In the genomic region with DNA sequence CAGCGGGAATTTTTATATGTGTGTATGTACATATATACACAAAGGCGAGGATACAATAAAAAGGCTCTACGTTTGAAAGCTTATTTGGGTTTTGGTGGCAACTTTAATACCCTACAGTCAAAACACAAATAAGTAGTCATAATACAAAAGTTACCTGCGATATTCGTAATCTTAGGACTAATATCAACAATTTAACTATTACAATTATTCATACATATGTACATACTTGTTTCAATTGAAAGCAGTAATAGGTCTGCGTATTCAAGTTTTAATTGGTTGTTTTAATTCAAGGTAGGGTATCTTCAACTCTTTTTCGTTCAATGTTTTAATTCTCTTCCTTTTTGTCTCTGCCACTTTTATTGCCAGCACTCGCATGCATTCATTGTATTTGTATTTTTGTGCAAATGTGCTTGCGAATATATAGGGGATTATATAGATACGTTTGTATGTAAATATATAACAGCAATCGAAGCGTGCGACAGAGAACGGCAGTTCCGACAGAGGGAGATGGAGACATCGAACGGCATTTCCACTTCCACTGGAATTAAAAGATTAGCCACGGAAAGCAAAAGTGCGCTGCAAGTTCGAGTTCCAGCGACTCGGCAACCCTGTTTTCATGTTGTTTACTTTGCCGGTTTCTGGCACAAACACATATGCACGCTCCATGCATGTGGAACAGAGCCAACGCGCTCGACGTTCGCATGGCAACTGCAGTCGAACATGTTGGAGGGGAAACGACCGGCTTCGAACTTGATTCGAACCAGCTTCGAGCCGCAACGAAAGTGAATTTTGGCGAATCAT, we compare ENCODE assay signal across 1 fruit fly cellular context.
TF ChIP-seq lines count a peak whose summit lies in the region.

No protein-coding gene starts in this region.

TF ChIP-seq in whole organism, embryonic, 481 proteins besides CTCF, POLR2A, EP300 and RAD21 (continued from another document and continues in another):
- 0 out of 2 replicates have a peak, but pooled peaks have one; percentile 21 for TF ChIP-seq ssp (GFP tag; IDR thresholded peaks at IDR 0.05; lab: Robert Waterston, UW)
- peak; percentile 38 for TF ChIP-seq CG8089 (GFP tag; optimal IDR thresholded peaks at IDR 0.05; lab: Kevin White, UChicago)
- TF ChIP-seq CG11695 (GFP tag; IDR thresholded peaks at IDR 0.05; lab: Robert Waterston, UW), result no peak
- TF ChIP-seq pho (GFP tag; optimal IDR thresholded peaks at IDR 0.05; lab: Kevin White, UChicago), result peak; percentile 26
- no peak for TF ChIP-seq CG7357 (GFP tag; IDR thresholded peaks at IDR 0.05; lab: Robert Waterston, UW)
- TF ChIP-seq Dfd (GFP tag; optimal IDR thresholded peaks at IDR 0.05; lab: Kevin White, UChicago), result no peak
- TF ChIP-seq CG1792 (GFP tag; optimal IDR thresholded peaks at IDR 0.05; lab: Kevin White, UChicago), result no peak
- TF ChIP-seq CG16813 (GFP tag; IDR thresholded peaks at IDR 0.05; lab: Robert Waterston, UW; ENCODE audit: partially characterized antibody), result no peak
- no peak for TF ChIP-seq trh (GFP tag; optimal IDR thresholded peaks at IDR 0.05; lab: Kevin White, UChicago)
- TF ChIP-seq CG4424 (GFP tag; optimal IDR thresholded peaks at IDR 0.05; lab: Kevin White, UChicago), result peak; percentile 54
- peak; percentile 80 for TF ChIP-seq chm (GFP tag; IDR thresholded peaks at IDR 0.05; lab: Robert Waterston, UW)
- TF ChIP-seq hkb (optimal IDR thresholded peaks at IDR 0.05; lab: Kevin White, UChicago), result no peak
- peak; percentile 67 for TF ChIP-seq hkb (GFP tag; IDR thresholded peaks at IDR 0.05; lab: Robert Waterston, UW)
- TF ChIP-seq CG31441 (GFP tag; IDR thresholded peaks at IDR 0.05; lab: Robert Waterston, UW), result no peak; the same call in 1 of the 2 replicates
- no peak for TF ChIP-seq CG10565 (GFP tag; optimal IDR thresholded peaks at IDR 0.05; lab: Kevin White, UChicago)
- no peak for TF ChIP-seq CG10147 (GFP tag; optimal IDR thresholded peaks at IDR 0.05; lab: Kevin White, UChicago)
- no peak for TF ChIP-seq Hey (tag; optimal IDR thresholded peaks at IDR 0.05; lab: Kevin White, UChicago)
- peak; percentile 93 for TF ChIP-seq chinmo (GFP tag; IDR thresholded peaks at IDR 0.05; lab: Robert Waterston, UW; ENCODE audit: partially characterized antibody)
- TF ChIP-seq tup (GFP tag; optimal IDR thresholded peaks at IDR 0.05; lab: Kevin White, UChicago), result peak; percentile 36
- no peak for TF ChIP-seq Sin3A (optimal IDR thresholded peaks at IDR 0.05; lab: Kevin White, UChicago)
- no peak for TF ChIP-seq zf30C (GFP tag; optimal IDR thresholded peaks at IDR 0.05; lab: Kevin White, UChicago)
- TF ChIP-seq NK7.1 (GFP tag; optimal IDR thresholded peaks at IDR 0.05; lab: Kevin White, UChicago), result no peak
- TF ChIP-seq bowl (GFP tag; IDR thresholded peaks at IDR 0.05; lab: Robert Waterston, UW), result no peak
- TF ChIP-seq tna (GFP tag; IDR thresholded peaks at IDR 0.05; lab: Robert Waterston, UW; ENCODE audit: partially characterized antibody), result no peak
- TF ChIP-seq Dip3 (GFP tag; optimal IDR thresholded peaks at IDR 0.05; lab: Kevin White, UChicago), result no peak
- TF ChIP-seq CG9727 (GFP tag; optimal IDR thresholded peaks at IDR 0.05; lab: Kevin White, UChicago), result peak; percentile 34
- no peak for TF ChIP-seq sc (optimal IDR thresholded peaks at IDR 0.05; lab: Kevin White, UChicago)
- TF ChIP-seq sc (GFP tag; optimal IDR thresholded peaks at IDR 0.05; lab: Kevin White, UChicago), result peak; percentile 16
- peak; percentile 29 for TF ChIP-seq Chrac-16 (GFP tag; optimal IDR thresholded peaks at IDR 0.05; lab: Kevin White, UChicago)
- no peak for TF ChIP-seq CG8359 (GFP tag; optimal IDR thresholded peaks at IDR 0.05; lab: Kevin White, UChicago; ENCODE audit: borderline replicate concordance)
- TF ChIP-seq gt (GFP tag; IDR thresholded peaks at IDR 0.05; lab: Robert Waterston, UW), result no peak
- peak; percentile 50 for TF ChIP-seq CG17912 (GFP tag; optimal IDR thresholded peaks at IDR 0.05; lab: Kevin White, UChicago)
- TF ChIP-seq CG7963 (GFP tag; IDR thresholded peaks at IDR 0.05; lab: Robert Waterston, UW; ENCODE audit: partially characterized antibody), result no peak
- TF ChIP-seq CG17829 (tag; optimal IDR thresholded peaks at IDR 0.05; lab: Kevin White, UChicago), result peak; percentile 51
- peak; percentile 37 for TF ChIP-seq CG11723 (GFP tag; optimal IDR thresholded peaks at IDR 0.05; lab: Kevin White, UChicago)
- peak; percentile 26 for TF ChIP-seq CG12391 (tag; optimal IDR thresholded peaks at IDR 0.05; lab: Kevin White, UChicago)
- TF ChIP-seq CG2129 (GFP tag; IDR thresholded peaks at IDR 0.05; lab: Robert Waterston, UW; ENCODE audit: partially characterized antibody), result no peak
- peak; percentile 1 for TF ChIP-seq HHEX (GFP tag; optimal IDR thresholded peaks at IDR 0.05; lab: Kevin White, UChicago)
- TF ChIP-seq ranshi (GFP tag; IDR thresholded peaks at IDR 0.05; lab: Robert Waterston, UW), result peak; percentile 48; the same call in 1 of the 2 replicates
- peak; percentile 16 for TF ChIP-seq D19B (GFP tag; optimal IDR thresholded peaks at IDR 0.05; lab: Kevin White, UChicago)
- peak; percentile 26 for TF ChIP-seq CG18764 (GFP tag; optimal IDR thresholded peaks at IDR 0.05; lab: Kevin White, UChicago)
- peak; percentile 56 for TF ChIP-seq CG12071 (GFP tag; optimal IDR thresholded peaks at IDR 0.05; lab: Kevin White, UChicago)
- TF ChIP-seq lbe (GFP tag; optimal IDR thresholded peaks at IDR 0.05; lab: Kevin White, UChicago), result peak; percentile 49
- peak; percentile 44 for TF ChIP-seq Atf6 (GFP tag; IDR thresholded peaks at IDR 0.05; lab: Robert Waterston, UW)
- no peak for TF ChIP-seq CG11560 (tag; IDR thresholded peaks at IDR 0.05; lab: Robert Waterston, UW)
- peak; percentile 56; the same call in 2 of the 3 replicates for TF ChIP-seq Mrtf (GFP tag; IDR thresholded peaks at IDR 0.05; lab: Robert Waterston, UW)
- no peak for TF ChIP-seq CG9876 (GFP tag; optimal IDR thresholded peaks at IDR 0.05; lab: Kevin White, UChicago)
- peak; percentile 60 for TF ChIP-seq CG2202 (tag; optimal IDR thresholded peaks at IDR 0.05; lab: Kevin White, UChicago)
- TF ChIP-seq sr (GFP tag; IDR thresholded peaks at IDR 0.05; lab: Robert Waterston, UW), result no peak
- TF ChIP-seq CG9797 (GFP tag; optimal IDR thresholded peaks at IDR 0.05; lab: Kevin White, UChicago), result no peak
- 0 out of 2 replicates have a peak, but pooled peaks have one; percentile 43 for TF ChIP-seq ara (GFP tag; IDR thresholded peaks at IDR 0.05; lab: Robert Waterston, UW)
- TF ChIP-seq ftz-f1 (GFP tag; optimal IDR thresholded peaks at IDR 0.05; lab: Kevin White, UChicago), result no peak
- TF ChIP-seq CG17186 (GFP tag; optimal IDR thresholded peaks at IDR 0.05; lab: Kevin White, UChicago), result no peak
- peak; percentile 31 for TF ChIP-seq CG13296 (GFP tag; optimal IDR thresholded peaks at IDR 0.05; lab: Kevin White, UChicago)
- peak; percentile 6 for TF ChIP-seq en (GFP tag; optimal IDR thresholded peaks at IDR 0.05; lab: Kevin White, UChicago)
- TF ChIP-seq stc (GFP tag; IDR thresholded peaks at IDR 0.05; lab: Robert Waterston, UW), result 0 out of 2 replicates have a peak, but pooled peaks have one; percentile 39
- peak; percentile 36 for TF ChIP-seq CG1647 (GFP tag; optimal IDR thresholded peaks at IDR 0.05; lab: Kevin White, UChicago)
- peak; percentile 38 for TF ChIP-seq az2 (GFP tag; optimal IDR thresholded peaks at IDR 0.05; lab: Kevin White, UChicago)
- peak; percentile 39 for TF ChIP-seq CG9609 (GFP tag; optimal IDR thresholded peaks at IDR 0.05; lab: Kevin White, UChicago)
- peak; percentile 60 for TF ChIP-seq Xrp1 (GFP tag; IDR thresholded peaks at IDR 0.05; lab: Robert Waterston, UW)
- TF ChIP-seq Mes4 (GFP tag; optimal IDR thresholded peaks at IDR 0.05; lab: Kevin White, UChicago), result peak; percentile 22
- TF ChIP-seq rib (GFP tag; IDR thresholded peaks at IDR 0.05; lab: Robert Waterston, UW), result no peak
- TF ChIP-seq vnd (GFP tag; IDR thresholded peaks at IDR 0.05; lab: Robert Waterston, UW; ENCODE audit: partially characterized antibody), result no peak
- no peak for TF ChIP-seq CG13123 (GFP tag; optimal IDR thresholded peaks at IDR 0.05; lab: Kevin White, UChicago)
- peak; percentile 58 for TF ChIP-seq CG4360 (GFP tag; IDR thresholded peaks at IDR 0.05; lab: Robert Waterston, UW)
- TF ChIP-seq CG31224 (GFP tag; IDR thresholded peaks at IDR 0.05; lab: Robert Waterston, UW), result no peak
- no peak for TF ChIP-seq CG1024 (GFP tag; IDR thresholded peaks at IDR 0.05; lab: Robert Waterston, UW)
- no peak for TF ChIP-seq amos (GFP tag; IDR thresholded peaks at IDR 0.05; lab: Robert Waterston, UW; ENCODE audit: partially characterized antibody)
- no peak for TF ChIP-seq eyg (GFP tag; optimal IDR thresholded peaks at IDR 0.05; lab: Kevin White, UChicago)
- TF ChIP-seq al (GFP tag; IDR thresholded peaks at IDR 0.05; lab: Robert Waterston, UW), result no peak
- TF ChIP-seq Dll (GFP tag; IDR thresholded peaks at IDR 0.05; lab: Robert Waterston, UW; ENCODE audit: partially characterized antibody), result no peak
- no peak for TF ChIP-seq eve (GFP tag; optimal IDR thresholded peaks at IDR 0.05; lab: Kevin White, UChicago)
- TF ChIP-seq bsh (GFP tag; optimal IDR thresholded peaks at IDR 0.05; lab: Kevin White, UChicago), result peak; percentile 54 to 71
- peak; percentile 40 for TF ChIP-seq CG2712 (tag; optimal IDR thresholded peaks at IDR 0.05; lab: Kevin White, UChicago)
- TF ChIP-seq CG17385 (GFP tag; optimal IDR thresholded peaks at IDR 0.05; lab: Kevin White, UChicago), result peak; percentile 28
- no peak for TF ChIP-seq ac (GFP tag; optimal IDR thresholded peaks at IDR 0.05; lab: Kevin White, UChicago)
- peak; percentile 55 for TF ChIP-seq CG7987 (GFP tag; optimal IDR thresholded peaks at IDR 0.05; lab: Kevin White, UChicago)
- TF ChIP-seq CG15011 (GFP tag; optimal IDR thresholded peaks at IDR 0.05; lab: Kevin White, UChicago), result no peak
- TF ChIP-seq GATAe (GFP tag; conservative IDR thresholded peaks at IDR 0.05; lab: Robert Waterston, UW), result no peak
- TF ChIP-seq nmo (GFP tag; optimal IDR thresholded peaks at IDR 0.05; lab: Kevin White, UChicago), result peak; percentile 24
- no peak for TF ChIP-seq CG4730 (GFP tag; IDR thresholded peaks at IDR 0.05; lab: Robert Waterston, UW)
- TF ChIP-seq CG7839 (tag; optimal IDR thresholded peaks at IDR 0.05; lab: Kevin White, UChicago), result peak; percentile 38
- no peak for TF ChIP-seq Gsc (GFP tag; IDR thresholded peaks at IDR 0.05; lab: Robert Waterston, UW)
- TF ChIP-seq gro (GFP tag; optimal IDR thresholded peaks at IDR 0.05; lab: Kevin White, UChicago), result no peak
- peak; percentile 50 for TF ChIP-seq CG13624 (GFP tag; optimal IDR thresholded peaks at IDR 0.05; lab: Kevin White, UChicago)
- TF ChIP-seq Eip74EF (GFP tag; optimal IDR thresholded peaks at IDR 0.05; lab: Kevin White, UChicago), result no peak
- peak; percentile 26 for TF ChIP-seq fd3F (GFP tag; optimal IDR thresholded peaks at IDR 0.05; lab: Kevin White, UChicago)
- peak; percentile 38; the same call in 1 of the 2 replicates for TF ChIP-seq CG13287 (GFP tag; IDR thresholded peaks at IDR 0.05; lab: Robert Waterston, UW; ENCODE audit: partially characterized antibody)
- TF ChIP-seq cwo (GFP tag; optimal IDR thresholded peaks at IDR 0.05; lab: Kevin White, UChicago), result no peak
- peak; percentile 48 for TF ChIP-seq CG17359 (tag; optimal IDR thresholded peaks at IDR 0.05; lab: Kevin White, UChicago)
- peak; percentile 11; the same call in 1 of the 2 replicates for TF ChIP-seq E2f2 (GFP tag; IDR thresholded peaks at IDR 0.05; lab: Robert Waterston, UW)
- peak; percentile 36 for TF ChIP-seq CG12219 (GFP tag; optimal IDR thresholded peaks at IDR 0.05; lab: Kevin White, UChicago)
- TF ChIP-seq Sox102F (GFP tag; optimal IDR thresholded peaks at IDR 0.05; lab: Kevin White, UChicago), result peak; percentile 36
- peak; percentile 51 for TF ChIP-seq CG2678 (tag; optimal IDR thresholded peaks at IDR 0.05; lab: Kevin White, UChicago)
- TF ChIP-seq run (tag; optimal IDR thresholded peaks at IDR 0.05; lab: Kevin White, UChicago), result no peak
- no peak for TF ChIP-seq danr (GFP tag; IDR thresholded peaks at IDR 0.05; lab: Robert Waterston, UW)
- peak; percentile 44 for TF ChIP-seq kni (GFP tag; optimal IDR thresholded peaks at IDR 0.05; lab: Kevin White, UChicago)
- TF ChIP-seq lola (GFP tag; optimal IDR thresholded peaks at IDR 0.05; lab: Kevin White, UChicago), result peak in 1 of 3 experiments; percentile 24
- TF ChIP-seq CHES-1-like (GFP tag; optimal IDR thresholded peaks at IDR 0.05; lab: Kevin White, UChicago), result peak; percentile 47
- peak; percentile 53 for TF ChIP-seq NC2β (GFP tag; optimal IDR thresholded peaks at IDR 0.05; lab: Kevin White, UChicago)
- TF ChIP-seq CG34376 (GFP tag; optimal IDR thresholded peaks at IDR 0.05; lab: Kevin White, UChicago), result no peak
- no peak for TF ChIP-seq CG4404 (GFP tag; IDR thresholded peaks at IDR 0.05; lab: Robert Waterston, UW)
- no peak for TF ChIP-seq Fer2 (tag; optimal IDR thresholded peaks at IDR 0.05; lab: Kevin White, UChicago)
- no peak for TF ChIP-seq toy (GFP tag; IDR thresholded peaks at IDR 0.05; lab: Robert Waterston, UW)
- no peak for TF ChIP-seq da (GFP tag; optimal IDR thresholded peaks at IDR 0.05; lab: Kevin White, UChicago)
- peak; percentile 35 to 51 for TF ChIP-seq Pdp1 (GFP tag; optimal IDR thresholded peaks at IDR 0.05; lab: Kevin White, UChicago)
- peak; percentile 38; the same call in 1 of the 3 replicates for TF ChIP-seq dysf (GFP tag; IDR thresholded peaks at IDR 0.05; lab: Robert Waterston, UW)
- no peak for TF ChIP-seq hth (optimal IDR thresholded peaks at IDR 0.05; lab: Kevin White, UChicago)
- no peak for TF ChIP-seq CG13894 (tag; optimal IDR thresholded peaks at IDR 0.05; lab: Kevin White, UChicago)
- TF ChIP-seq CG12104 (GFP tag; optimal IDR thresholded peaks at IDR 0.05; lab: Kevin White, UChicago), result no peak
- TF ChIP-seq Atf-2 (GFP tag; optimal IDR thresholded peaks at IDR 0.05; lab: Kevin White, UChicago), result peak; percentile 7
- TF ChIP-seq Mad (GFP tag; optimal IDR thresholded peaks at IDR 0.05; lab: Kevin White, UChicago), result peak; percentile 39
- TF ChIP-seq CG14050 (GFP tag; IDR thresholded peaks at IDR 0.05; lab: Robert Waterston, UW), result 0 out of 3 replicates have a peak, but pooled peaks have one; percentile 14
- peak; percentile 40 for TF ChIP-seq CG1233 (GFP tag; optimal IDR thresholded peaks at IDR 0.05; lab: Kevin White, UChicago)
- TF ChIP-seq CG5180 (GFP tag; optimal IDR thresholded peaks at IDR 0.05; lab: Kevin White, UChicago), result peak; percentile 99
- TF ChIP-seq CG1832 (GFP tag; optimal IDR thresholded peaks at IDR 0.05; lab: Kevin White, UChicago), result peak; percentile 31
- TF ChIP-seq CG4854 (GFP tag; optimal IDR thresholded peaks at IDR 0.05; lab: Kevin White, UChicago), result peak; percentile 43
- TF ChIP-seq Sry-β (GFP tag; optimal IDR thresholded peaks at IDR 0.05; lab: Kevin White, UChicago), result peak; percentile 6
- peak; percentile 23 for TF ChIP-seq crc (GFP tag; optimal IDR thresholded peaks at IDR 0.05; lab: Kevin White, UChicago)
- no peak for TF ChIP-seq emc (GFP tag; optimal IDR thresholded peaks at IDR 0.05; lab: Kevin White, UChicago)
- TF ChIP-seq bcd (GFP tag; optimal IDR thresholded peaks at IDR 0.05; lab: Kevin White, UChicago), result peak; percentile 46
